Worm (Caenorhabditis elegans): ENCODE results near the gene F09C6.3.

DNA sequence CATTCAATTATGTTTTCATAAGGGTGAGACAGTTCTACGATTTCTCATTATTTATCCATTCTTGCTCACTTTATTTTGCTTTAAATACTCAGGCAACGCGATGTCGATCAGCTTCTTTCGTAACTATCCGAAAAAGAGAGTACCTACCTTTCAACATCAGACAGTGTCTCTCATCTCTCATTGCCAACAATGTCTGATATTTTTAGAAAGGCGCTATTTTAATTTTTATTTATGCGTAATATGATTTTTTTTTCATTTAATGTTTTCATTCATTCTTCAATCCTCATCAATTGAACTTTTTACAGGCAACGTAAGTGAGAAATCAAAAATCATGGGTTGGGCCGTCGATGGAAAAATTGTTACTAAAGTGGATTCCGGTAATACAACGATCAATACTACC lies 4.8 kb upstream of the F09C6.3 start, which contains the start of gene F09C6.13:
- TF ChIP-seq efl-3 (GFP tag; optimal IDR thresholded peaks at IDR 0.05), result no peak
- TF ChIP-seq rnt-1 (tag; optimal IDR thresholded peaks at IDR 0.05), result no peak
- no peak for TF ChIP-seq nhr-47 (tag; optimal IDR thresholded peaks at IDR 0.05)
- TF ChIP-seq jun-1 (tag; optimal IDR thresholded peaks at IDR 0.05), result no peak
- no peak for TF ChIP-seq nhr-76 (tag; optimal IDR thresholded peaks at IDR 0.05)
- no peak for TF ChIP-seq pqm-1 (tag; optimal IDR thresholded peaks at IDR 0.05)
- TF ChIP-seq pag-3 (tag; optimal IDR thresholded peaks at IDR 0.05; ENCODE audit: borderline replicate concordance, insufficient read depth), result no peak
- TF ChIP-seq hlh-4 (tag; optimal IDR thresholded peaks at IDR 0.05), result no peak
